Fruit fly (Drosophila melanogaster): ENCODE data around the gene CG42399.
A peak's percentile ranks its signal among the peaks of the same experiment; 100 is the strongest.

Gene CG42399

dm6 chr2L:125364-126252 lies 27.5 kb downstream of the CG42399 start:
- TF ChIP-seq esn (GFP tag; optimal IDR thresholded peaks at IDR 0.05) = no peak
- no peak for TF ChIP-seq CG32006 (GFP tag; optimal IDR thresholded peaks at IDR 0.05)
- TF ChIP-seq CG6276 (GFP tag; optimal IDR thresholded peaks at IDR 0.05) = peak; percentile 41
- TF ChIP-seq Eip78C (GFP tag) = peak; percentile 60
- peak; percentile 7 for TF ChIP-seq fkh (GFP tag; optimal IDR thresholded peaks at IDR 0.05)
- peak; percentile 91 for TF ChIP-seq svp (GFP tag)
- peak; percentile 20 for TF ChIP-seq vri (GFP tag; optimal IDR thresholded peaks at IDR 0.05)
- TF ChIP-seq CG8632 (GFP tag; optimal IDR thresholded peaks at IDR 0.05) = no peak
- TF ChIP-seq CG6163 (GFP tag; IDR thresholded peaks at IDR 0.05) = no peak
- no peak for TF ChIP-seq CG11294 (GFP tag; IDR thresholded peaks at IDR 0.05)

DNA sequence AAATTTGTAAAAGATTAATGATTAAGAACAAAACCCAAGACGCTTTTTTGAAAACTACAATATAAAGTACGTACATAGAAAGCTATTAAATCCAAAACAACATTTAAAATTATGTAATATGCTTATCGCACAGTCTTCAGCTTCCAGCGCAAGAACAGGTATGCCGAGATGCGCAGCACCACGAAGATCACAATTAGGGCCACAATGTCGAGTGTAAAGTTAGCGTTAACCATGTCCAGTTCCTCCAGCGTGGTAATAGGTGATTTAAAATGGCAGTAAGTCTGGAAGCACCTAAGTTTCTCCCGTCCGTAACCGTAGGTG lies 30.1 kb downstream of the CG42399 start:
- TF ChIP-seq Sox14 (GFP tag; optimal IDR thresholded peaks at IDR 0.05) (no peak), Ets21C (GFP tag; optimal IDR thresholded peaks at IDR 0.05) (no peak), fd59A (GFP tag; optimal IDR thresholded peaks at IDR 0.05) (no peak), CG7368 (GFP tag; optimal IDR thresholded peaks at IDR 0.05) (no peak), CG31627 (GFP tag; optimal IDR thresholded peaks at IDR 0.05) (no peak), Hr39 (GFP tag; optimal IDR thresholded peaks at IDR 0.05) (no peak), CG8119 (GFP tag; IDR thresholded peaks at IDR 0.05) (no peak), eg (GFP tag; IDR thresholded peaks at IDR 0.05) (no peak), CG1621 (tag; optimal IDR thresholded peaks at IDR 0.05) (no peak), CG6276 (GFP tag; optimal IDR thresholded peaks at IDR 0.05) (no peak), lz (GFP tag; optimal IDR thresholded peaks at IDR 0.05) (no peak)

dm6 chr2L:122167-123006 lies 30.7 kb downstream of the CG42399 start:
- TF ChIP-seq Eip78C (GFP tag) (peak; percentile 68), svp (GFP tag) (no peak)

- TF ChIP-seq Lpt (GFP tag; optimal IDR thresholded peaks at IDR 0.05) (peak; percentile 80), CG8632 (GFP tag; optimal IDR thresholded peaks at IDR 0.05) (no peak), CG11294 (GFP tag; IDR thresholded peaks at IDR 0.05) (no peak), CG3032 (tag; optimal IDR thresholded peaks at IDR 0.05) (no peak), OdsH (GFP tag; optimal IDR thresholded peaks at IDR 0.05) (no peak), achi (GFP tag; optimal IDR thresholded peaks at IDR 0.05) (no peak), CG8119 (GFP tag; IDR thresholded peaks at IDR 0.05) (peak; percentile 61; the same call in 2 of the 3 replicates), CG31627 (GFP tag; optimal IDR thresholded peaks at IDR 0.05) (no peak), Smox (GFP tag; optimal IDR thresholded peaks at IDR 0.05) (no peak), CG6792 (GFP tag; optimal IDR thresholded peaks at IDR 0.05) (no peak), fkh (GFP tag; optimal IDR thresholded peaks at IDR 0.05) (peak; percentile 30), Eip75B (GFP tag; optimal IDR thresholded peaks at IDR 0.05) (no peak), Ets21C (GFP tag; optimal IDR thresholded peaks at IDR 0.05) (no peak), topi (GFP tag; optimal IDR thresholded peaks at IDR 0.05) (no peak), dsx (GFP tag; optimal IDR thresholded peaks at IDR 0.05; ENCODE audit: poor library complexity, severe bottlenecking) (no peak), Blimp-1 (GFP tag; optimal IDR thresholded peaks at IDR 0.05) (no peak), Hr39 (GFP tag; optimal IDR thresholded peaks at IDR 0.05) (no peak), Ets96B (tag; optimal IDR thresholded peaks at IDR 0.05) (no peak), CG8319 (GFP tag; optimal IDR thresholded peaks at IDR 0.05) (no peak), Gug (GFP tag; IDR thresholded peaks at IDR 0.05) (no peak), svp (GFP tag) (no peak), CG10669 (GFP tag; optimal IDR thresholded peaks at IDR 0.05) (no peak), Sox102F (GFP tag; optimal IDR thresholded peaks at IDR 0.05) (no peak), CG4318 (GFP tag; optimal IDR thresholded peaks at IDR 0.05) (no peak), CG34406 (GFP tag; optimal IDR thresholded peaks at IDR 0.05) (no peak), CG7368 (GFP tag; optimal IDR thresholded peaks at IDR 0.05) (no peak), dac (GFP tag; optimal IDR thresholded peaks at IDR 0.05) (no peak), salr (GFP tag; optimal IDR thresholded peaks at IDR 0.05) (no peak), Eip78C (GFP tag) (no peak), esn (GFP tag; optimal IDR thresholded peaks at IDR 0.05) (no peak), vri (GFP tag; optimal IDR thresholded peaks at IDR 0.05) (no peak), CG15336 (GFP tag; IDR thresholded peaks at IDR 0.05) (peak; percentile 52; the same call in 1 of the 2 replicates), pdm3 (GFP tag; optimal IDR thresholded peaks at IDR 0.05) (no peak), Hr38 (GFP tag; optimal IDR thresholded peaks at IDR 0.05) (no peak)
Observed at dm6 chr2L:121456-121831, 31.7 kb downstream of the CG42399 start, which contains the start of gene CG4822. Gene CG4822 (minus strand): TSS chr2L:121754.
